Worm (Caenorhabditis elegans): ENCODE results near the gene R08A2.5.
A peak's percentile ranks its signal among the peaks of the same experiment; 100 is the strongest.

The R08A2.5 gene

ce11 chrV:14712316-14712715, at the start of gene R08A2.5:
Gene R08A2.5, plus strand, starts transcription at chrV:14712616.
- TF ChIP-seq pha-2 (tag; optimal IDR thresholded peaks at IDR 0.05), result no peak
- TF ChIP-seq hlh-30 (tag; optimal IDR thresholded peaks at IDR 0.05; ENCODE audit: insufficient read depth), result no peak
- TF ChIP-seq ceh-30 (tag; optimal IDR thresholded peaks at IDR 0.05), result no peak
- TF ChIP-seq nfya-1 (tag; optimal IDR thresholded peaks at IDR 0.05), result no peak
- TF ChIP-seq madf-2 (tag; optimal IDR thresholded peaks at IDR 0.05), result no peak
- no peak for TF ChIP-seq dve-1 (tag; optimal IDR thresholded peaks at IDR 0.05)
- TF ChIP-seq sdc-2 (tag; optimal IDR thresholded peaks at IDR 0.05), result no peak
- no peak for TF ChIP-seq zip-5 (tag; optimal IDR thresholded peaks at IDR 0.05)
- TF ChIP-seq pqm-1 (tag; optimal IDR thresholded peaks at IDR 0.05), result no peak
- no peak for TF ChIP-seq tbx-7 (tag; optimal IDR thresholded peaks at IDR 0.05)
- no peak for TF ChIP-seq unc-86 (tag; optimal IDR thresholded peaks at IDR 0.05)
- no peak for TF ChIP-seq fkh-6 (tag; optimal IDR thresholded peaks at IDR 0.05)
- TF ChIP-seq ceh-2 (tag; optimal IDR thresholded peaks at IDR 0.05), result no peak
- no peak for TF ChIP-seq ceh-19 (GFP tag; optimal IDR thresholded peaks at IDR 0.05)
- no peak for TF ChIP-seq ahr-1 (tag; optimal IDR thresholded peaks at IDR 0.05)
- TF ChIP-seq ama-1 (optimal IDR thresholded peaks at IDR 0.05), result no peak
- TF ChIP-seq nhr-232 (tag; optimal IDR thresholded peaks at IDR 0.05), result no peak

- TF ChIP-seq unc-42 (tag; optimal IDR thresholded peaks at IDR 0.05), result no peak
- no peak for TF ChIP-seq unc-86 (tag; optimal IDR thresholded peaks at IDR 0.05)
- TF ChIP-seq pros-1 (tag; optimal IDR thresholded peaks at IDR 0.05), result no peak
- no peak for TF ChIP-seq ets-4 (tag; optimal IDR thresholded peaks at IDR 0.05)
- TF ChIP-seq tbx-7 (tag; optimal IDR thresholded peaks at IDR 0.05), result no peak
- no peak for TF ChIP-seq npax-4 (tag; optimal IDR thresholded peaks at IDR 0.05)
- no peak for TF ChIP-seq hlh-30 (tag; optimal IDR thresholded peaks at IDR 0.05; ENCODE audit: insufficient read depth)
- TF ChIP-seq C38D4.7 (GFP tag; optimal IDR thresholded peaks at IDR 0.05), result no peak
- no peak for TF ChIP-seq nhr-232 (tag; optimal IDR thresholded peaks at IDR 0.05)
These were observed 49.4 kb upstream of the R08A2.5 start, which contains the start of gene C47E8.9 for ce11 chrV:14663006-14663405. Gene C47E8.9, plus strand, starts transcription at chrV:14663306.

- no peak for TF ChIP-seq che-1 (tag; optimal IDR thresholded peaks at IDR 0.05)
- TF ChIP-seq pha-2 (tag; optimal IDR thresholded peaks at IDR 0.05), result no peak
- TF ChIP-seq hlh-15 (tag; optimal IDR thresholded peaks at IDR 0.05), result no peak
- no peak for TF ChIP-seq dve-1 (tag; optimal IDR thresholded peaks at IDR 0.05)
- TF ChIP-seq ceh-18 (tag; optimal IDR thresholded peaks at IDR 0.05), result no peak
- no peak for TF ChIP-seq nhr-11 (tag; optimal IDR thresholded peaks at IDR 0.05)
- TF ChIP-seq C38D4.7 (GFP tag; optimal IDR thresholded peaks at IDR 0.05), result no peak
- TF ChIP-seq elt-2 (tag; optimal IDR thresholded peaks at IDR 0.05), result no peak
- no peak for TF ChIP-seq rnt-1 (tag; optimal IDR thresholded peaks at IDR 0.05)
- no peak for TF ChIP-seq sdc-2 (tag; optimal IDR thresholded peaks at IDR 0.05)
- TF ChIP-seq K02D7.2 (tag; optimal IDR thresholded peaks at IDR 0.05), result no peak
- no peak for TF ChIP-seq ceh-24 (tag; optimal IDR thresholded peaks at IDR 0.05)
- no peak for TF ChIP-seq pax-1 (tag; optimal IDR thresholded peaks at IDR 0.05)
- TF ChIP-seq lin-11 (tag; optimal IDR thresholded peaks at IDR 0.05), result no peak
These were observed 46.7 kb upstream of the R08A2.5 start, which contains the start of gene C47E8.1 for ce11 chrV:14665728-14666127. Gene C47E8.1, plus strand, starts transcription at chrV:14666028.

- TF ChIP-seq K09A11.1 (tag; optimal IDR thresholded peaks at IDR 0.05; ENCODE audit: insufficient read depth) (no peak), nfya-1 (tag; optimal IDR thresholded peaks at IDR 0.05) (peak; percentile 81)
These were observed 34.1 kb upstream of the R08A2.5 start for ce11 chrV:14678298-14678697.

ce11 chrV:14680014-14680413, 32.4 kb upstream of the R08A2.5 start, which contains the start of gene C47E8.3:
Gene C47E8.3, plus strand, starts transcription at chrV:14680314.
- no peak for TF ChIP-seq ceh-19 (GFP tag; optimal IDR thresholded peaks at IDR 0.05)
- TF ChIP-seq ceh-31 (tag; optimal IDR thresholded peaks at IDR 0.05), result no peak
- no peak for TF ChIP-seq ceh-30 (tag; optimal IDR thresholded peaks at IDR 0.05)
- no peak for TF ChIP-seq nfya-1 (tag; optimal IDR thresholded peaks at IDR 0.05)
- TF ChIP-seq C08G9.2 (tag; optimal IDR thresholded peaks at IDR 0.05), result no peak
- TF ChIP-seq gmeb-2 (tag; optimal IDR thresholded peaks at IDR 0.05), result no peak
- TF ChIP-seq lin-11 (tag; optimal IDR thresholded peaks at IDR 0.05), result no peak
- TF ChIP-seq ets-4 (tag; optimal IDR thresholded peaks at IDR 0.05), result no peak
